Worm (Caenorhabditis elegans) whole organism, dauer: ENCODE results near the gene ZC155.2.

Source experiments
- unc-62 ChIP-seq: sonication (generic microtip); optimal IDR thresholded peaks from 2 replicates; lab custom pipeline; 2017; ENCODE audit warnings: missing biosample characterization, missing genetic modification reagents, missing genetic modification characterization

The ZC155.2 gene

DNA sequence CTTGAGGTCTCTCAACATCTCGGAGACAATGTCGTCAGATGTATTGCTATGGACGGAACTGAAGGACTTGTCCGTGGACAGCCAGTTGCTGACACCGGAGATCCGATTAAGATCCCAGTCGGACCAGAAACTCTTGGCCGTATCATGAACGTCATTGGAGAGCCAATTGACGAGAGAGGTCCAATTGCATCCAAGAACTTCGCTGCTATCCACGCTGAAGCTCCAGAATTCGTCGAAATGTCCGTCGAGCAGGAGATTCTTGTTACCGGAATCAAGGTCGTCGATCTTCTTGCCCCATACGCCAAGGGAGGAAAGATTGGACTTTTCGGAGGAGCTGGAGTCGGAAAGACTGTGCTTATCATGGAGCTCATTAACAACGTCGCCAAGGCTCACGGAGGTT, 10.1 kb downstream of the ZC155.2 start:
- no peak for TF ChIP-seq unc-62 (GFP tag; lab: Kevin White, UChicago)

DNA sequence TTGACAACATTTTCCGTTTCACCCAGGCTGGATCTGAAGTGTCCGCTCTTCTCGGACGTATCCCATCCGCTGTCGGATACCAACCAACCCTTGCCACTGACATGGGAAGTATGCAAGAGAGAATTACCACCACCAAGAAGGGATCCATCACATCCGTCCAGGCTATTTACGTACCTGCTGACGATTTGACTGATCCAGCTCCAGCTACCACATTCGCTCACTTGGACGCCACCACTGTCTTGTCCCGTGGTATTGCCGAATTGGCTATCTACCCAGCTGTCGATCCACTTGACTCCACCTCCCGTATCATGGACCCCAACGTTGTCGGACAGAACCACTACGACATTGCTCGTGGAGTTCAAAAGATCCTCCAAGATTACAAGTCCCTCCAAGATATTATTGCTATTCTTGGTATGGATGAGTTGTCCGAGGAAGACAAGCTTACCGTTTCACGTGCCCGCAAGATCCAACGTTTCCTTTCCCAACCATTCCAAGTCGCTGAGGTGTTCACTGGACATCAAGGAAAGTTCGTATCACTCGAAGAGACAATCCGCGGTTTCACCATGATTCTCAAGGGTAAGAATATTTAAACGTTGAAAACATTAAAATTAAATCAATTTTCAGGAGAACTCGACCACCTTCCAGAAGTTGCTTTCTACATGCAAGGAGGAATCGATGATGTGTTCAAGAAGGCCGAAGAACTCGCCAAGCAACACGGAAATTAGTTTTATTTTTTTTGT, 10.9 kb downstream of the ZC155.2 start:
- no peak for TF ChIP-seq unc-62 (GFP tag; lab: Kevin White, UChicago)

DNA sequence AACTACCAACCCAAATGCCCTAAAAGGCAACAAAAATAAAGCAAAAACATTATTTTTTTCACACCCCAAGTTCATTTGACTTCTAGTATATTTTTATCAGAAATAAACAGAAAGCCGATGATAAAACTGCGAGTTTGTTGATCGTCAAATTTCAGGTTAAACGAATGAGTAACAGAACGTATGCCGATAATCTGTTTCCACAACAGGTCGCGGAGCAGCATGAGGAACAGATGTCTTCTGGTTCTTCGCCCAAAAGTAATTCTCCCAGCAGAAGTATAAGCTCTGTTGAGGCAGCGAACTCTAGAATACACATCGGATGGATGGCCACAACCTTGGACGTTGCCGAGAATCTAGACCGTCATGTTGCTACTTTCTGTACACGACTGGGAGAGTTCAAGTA, 11.6 kb downstream of the ZC155.2 start, which contains the start of gene prmt-5:
Gene prmt-5 (plus strand): TSS at position 141 of the 400 bp plus-strand sequence.
- TF ChIP-seq unc-62 (GFP tag; lab: Kevin White, UChicago), result no peak

DNA sequence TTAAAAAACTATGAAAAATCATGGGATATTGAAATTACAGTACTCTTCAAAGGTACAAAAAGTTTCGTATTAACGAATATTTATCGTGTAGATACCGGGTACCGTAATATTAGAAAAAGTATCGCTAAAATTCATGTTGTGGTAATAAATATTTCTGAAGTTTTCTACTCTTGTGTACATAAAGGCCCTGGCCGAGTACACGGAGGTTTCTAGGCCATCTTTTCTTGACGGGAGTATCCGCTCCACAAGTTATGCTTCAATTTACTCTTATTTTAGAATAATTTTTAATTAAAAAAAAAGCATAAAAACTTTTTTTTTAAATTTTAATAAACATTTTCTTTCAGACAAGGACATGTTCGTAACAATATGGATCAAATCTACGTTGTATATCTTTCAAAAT, 14.4 kb downstream of the ZC155.2 start:
- TF ChIP-seq unc-62 (GFP tag; lab: Kevin White, UChicago), result no peak

DNA sequence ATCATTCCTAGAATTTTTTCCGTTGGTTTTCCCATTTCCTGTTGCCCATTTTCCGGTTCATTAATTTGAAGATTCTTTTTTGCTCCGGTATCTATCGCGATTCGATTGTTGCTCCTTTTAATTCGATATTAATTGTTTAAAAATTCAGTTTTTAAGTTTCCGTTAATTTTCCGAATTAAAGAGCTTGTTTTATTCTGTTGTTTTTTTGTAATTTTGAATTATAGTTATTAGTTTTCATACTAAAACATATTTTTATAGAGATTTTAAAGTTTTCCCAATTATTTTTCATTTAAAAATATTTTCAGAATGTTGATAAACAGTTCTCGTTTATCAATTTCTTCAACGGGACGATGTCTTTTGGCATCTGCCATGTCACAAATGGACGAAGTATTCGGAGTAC, 15.5 kb downstream of the ZC155.2 start, which contains the start of gene mrps-26:
Gene mrps-26 (plus strand): TSS at position 301 of the 400 bp plus-strand sequence.
- no peak for TF ChIP-seq unc-62 (GFP tag; lab: Kevin White, UChicago)

DNA sequence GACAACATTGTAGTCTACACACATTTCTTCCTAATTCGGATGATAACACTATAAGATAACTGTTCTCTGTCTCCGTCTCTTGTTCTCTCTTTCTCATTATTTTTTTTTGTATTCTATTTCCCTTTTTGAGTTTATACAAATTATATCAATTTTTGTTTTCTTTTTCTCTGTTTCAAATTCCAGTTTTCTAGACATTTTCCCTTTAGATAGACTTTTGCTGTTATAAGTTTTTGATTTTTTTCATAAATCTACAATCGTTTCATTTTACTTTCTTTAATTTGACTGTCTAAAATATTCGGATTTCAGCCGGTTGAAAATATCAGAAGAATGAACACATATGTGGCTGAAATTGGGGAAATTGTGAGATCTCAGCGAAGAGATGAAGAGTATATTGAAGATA, 17.3 kb downstream of the ZC155.2 start, which contains the start of gene prx-10:
Gene prx-10 (plus strand): TSS at position 301 of the 400 bp plus-strand sequence.
- no peak for TF ChIP-seq unc-62 (GFP tag; lab: Kevin White, UChicago)

DNA sequence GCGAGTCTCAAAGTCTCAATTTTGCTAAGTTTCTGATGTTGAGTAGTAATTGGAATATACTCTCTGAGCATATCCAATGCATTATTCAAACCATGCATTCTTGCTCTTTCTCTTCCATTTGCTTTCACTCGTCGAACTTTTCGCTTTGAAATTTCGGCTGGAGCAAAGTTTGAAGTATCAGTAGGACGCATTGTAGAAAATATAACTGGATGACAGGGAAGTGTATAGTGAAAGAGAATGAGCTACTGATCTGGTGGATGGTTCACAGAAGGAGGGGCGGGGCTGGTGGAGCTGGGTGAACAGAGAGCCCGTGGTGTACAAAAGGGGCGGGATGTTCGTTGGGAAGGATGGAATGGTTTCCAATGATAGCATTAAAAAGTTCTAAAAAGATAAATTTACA, 23.1 kb downstream of the ZC155.2 start:
- no peak for TF ChIP-seq unc-62 (GFP tag; lab: Kevin White, UChicago)

DNA sequence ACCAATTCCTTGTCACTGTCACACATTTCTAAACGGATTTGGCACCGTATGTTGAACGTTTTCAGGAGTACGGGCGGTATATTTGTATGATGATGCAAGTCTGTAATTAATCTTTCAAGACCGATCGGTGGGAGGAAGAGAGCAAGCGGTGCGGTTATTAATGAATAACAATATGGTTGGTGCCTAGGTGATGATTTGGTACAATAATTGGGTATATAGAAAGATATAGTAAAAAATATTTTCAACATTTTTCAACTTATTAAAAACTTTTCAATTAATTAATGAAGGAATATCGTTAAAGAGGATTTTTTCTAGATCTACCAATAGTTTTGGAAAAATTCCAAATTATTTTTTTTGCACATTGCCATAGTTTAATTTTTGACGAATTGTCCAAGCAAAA, 25.8 kb downstream of the ZC155.2 start, which contains the start of gene cnd-1:
Gene cnd-1 (minus strand): TSS at position 101 of the 400 bp plus-strand sequence.
- TF ChIP-seq unc-62 (GFP tag; lab: Kevin White, UChicago), result no peak

DNA sequence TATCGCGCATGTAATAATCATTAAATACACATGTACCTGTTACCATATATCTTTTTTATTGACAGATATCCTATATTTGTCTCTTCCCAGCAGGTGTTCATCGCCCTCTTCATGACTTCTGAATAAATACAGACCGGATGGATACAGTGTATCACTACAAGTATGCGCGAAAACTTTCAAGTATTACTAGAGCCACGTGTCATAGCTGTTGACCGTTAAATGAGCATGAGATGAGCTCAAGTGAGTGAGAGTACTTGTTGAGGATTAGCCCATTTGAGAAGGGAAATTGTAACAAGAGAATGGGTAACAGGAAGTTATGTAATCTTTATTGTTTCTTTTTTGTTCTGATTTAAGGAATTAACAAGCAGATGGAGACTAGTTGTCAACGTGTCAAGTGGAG, 26.3 kb downstream of the ZC155.2 start:
- TF ChIP-seq unc-62 (GFP tag; lab: Kevin White, UChicago), result no peak

DNA sequence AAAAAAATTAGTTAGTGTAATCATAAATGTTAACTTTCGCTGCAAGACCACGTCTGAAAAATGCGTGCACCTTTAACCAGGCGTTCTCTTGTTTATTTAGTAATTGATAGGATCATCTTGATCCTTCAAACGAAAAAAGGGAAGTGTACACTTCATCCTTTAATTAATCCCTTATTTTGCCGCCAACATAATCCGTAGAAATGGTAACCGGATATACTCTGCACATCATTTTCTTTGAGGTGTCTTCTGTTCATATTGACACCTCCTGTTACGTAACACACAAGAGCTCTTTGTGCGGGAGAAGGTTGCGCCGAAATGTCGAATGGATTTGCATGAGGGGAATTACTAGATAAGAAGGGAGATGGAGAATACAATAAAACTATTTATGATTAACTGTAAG, 29.9 kb downstream of the ZC155.2 start:
- no peak for TF ChIP-seq unc-62 (GFP tag; lab: Kevin White, UChicago)

DNA sequence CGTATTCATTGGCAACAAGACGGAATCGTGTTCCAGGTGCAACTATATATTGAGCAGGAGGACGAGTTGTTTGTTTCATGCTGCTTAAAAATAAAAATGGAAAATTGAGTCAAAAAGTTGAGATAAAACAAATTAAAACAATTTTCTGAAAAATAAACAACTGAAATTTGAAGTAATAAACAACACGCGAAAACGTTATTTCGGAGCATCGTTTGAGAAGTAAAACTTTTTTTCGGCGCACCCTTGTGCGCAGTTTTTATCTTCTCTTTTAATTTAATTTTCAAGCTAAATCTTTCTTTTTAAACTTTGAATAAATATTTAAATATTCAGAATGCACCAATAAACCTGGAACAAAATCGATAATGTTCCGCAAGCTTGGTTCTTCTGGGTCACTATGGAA, 35.3 kb downstream of the ZC155.2 start, which contains the start of the genes sumv-1 and gop-1:
Gene sumv-1 (minus strand): TSS at position 80 of the 400 bp plus-strand sequence.
Gene gop-1 (plus strand): TSS at position 331 of the 400 bp plus-strand sequence.
- TF ChIP-seq unc-62 (GFP tag; lab: Kevin White, UChicago), result no peak

DNA sequence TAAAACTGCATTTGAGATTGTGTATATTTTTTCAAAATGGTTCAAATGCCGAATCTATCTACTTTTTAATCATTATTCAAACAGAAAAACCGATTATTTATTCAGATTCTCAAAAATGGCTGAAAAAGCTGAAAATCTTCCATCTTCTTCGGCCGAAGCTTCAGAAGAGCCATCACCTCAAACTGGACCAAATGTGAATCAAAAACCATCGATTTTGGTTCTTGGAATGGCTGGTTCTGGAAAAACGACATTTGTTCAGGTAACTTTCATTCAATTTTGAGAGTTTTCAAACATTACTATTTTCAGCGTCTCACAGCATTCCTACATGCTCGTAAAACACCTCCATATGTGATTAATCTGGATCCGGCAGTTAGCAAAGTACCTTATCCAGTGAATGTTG, 40.1 kb downstream of the ZC155.2 start, which contains the start of gene gop-2:
Gene gop-2 (plus strand): TSS at position 106 of the 400 bp plus-strand sequence.
- no peak for TF ChIP-seq unc-62 (GFP tag; lab: Kevin White, UChicago)

DNA sequence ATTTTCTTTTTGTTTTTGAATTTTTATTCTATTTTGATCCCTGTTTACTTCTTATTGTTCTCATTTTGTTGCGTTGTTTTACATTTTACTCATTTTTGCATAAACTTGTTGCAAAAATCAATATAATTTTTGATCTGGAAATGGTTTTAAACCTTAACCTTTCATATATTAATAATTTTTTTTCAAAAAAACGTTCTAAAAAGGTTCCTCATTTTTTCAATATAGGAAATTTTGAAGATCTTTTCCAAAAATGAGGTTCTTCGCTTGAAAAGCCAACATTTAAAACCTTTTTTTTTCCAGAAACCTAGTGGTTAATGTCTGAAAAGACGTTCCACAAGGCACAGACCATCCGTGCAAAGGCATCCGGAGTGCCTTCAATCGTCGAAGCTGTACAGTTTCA, 41.6 kb downstream of the ZC155.2 start, which contains the start of gene gop-3:
Gene gop-3 (plus strand): TSS at position 301 of the 400 bp plus-strand sequence.
- no peak for TF ChIP-seq unc-62 (GFP tag; lab: Kevin White, UChicago)

DNA sequence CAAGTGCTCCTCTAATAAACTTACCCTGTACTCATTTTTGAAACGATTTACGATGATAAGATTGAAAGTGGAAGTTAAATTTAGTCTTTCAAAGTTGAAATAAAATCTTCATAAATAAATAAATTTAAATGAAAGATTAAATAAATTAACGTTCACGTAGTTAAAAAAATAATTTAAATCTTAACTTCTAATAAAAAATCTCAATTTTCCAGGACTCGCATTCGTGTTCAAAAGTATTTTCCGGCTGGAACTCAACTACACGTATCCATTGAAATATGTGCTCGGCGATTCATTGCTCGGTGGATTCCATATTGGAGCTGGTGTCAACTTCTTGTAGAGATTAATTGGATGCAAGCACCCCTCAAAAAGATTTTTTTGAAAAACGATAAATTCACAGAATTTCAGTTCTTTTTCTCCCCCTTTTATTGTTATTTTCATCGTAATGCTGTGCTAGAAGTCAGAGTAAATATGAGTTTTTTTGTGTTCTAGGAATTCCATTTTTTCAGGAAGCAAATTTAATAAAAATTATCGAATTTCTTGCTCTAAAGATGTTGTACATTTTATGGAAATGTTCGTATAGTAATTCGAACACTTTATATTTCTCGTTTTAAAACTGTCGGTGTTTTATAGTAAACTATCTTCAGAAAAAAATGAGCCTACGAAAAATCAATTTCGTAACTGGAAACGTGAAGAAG, 44.7 kb downstream of the ZC155.2 start, which contains the start of the genes C34E10.9 and hap-1:
Gene C34E10.9 (minus strand): TSS at position 101 of the 695 bp plus-strand sequence.
Gene hap-1 (plus strand): TSS at position 645 of the 695 bp plus-strand sequence.
- TF ChIP-seq unc-62 (GFP tag; lab: Kevin White, UChicago), result no peak

DNA sequence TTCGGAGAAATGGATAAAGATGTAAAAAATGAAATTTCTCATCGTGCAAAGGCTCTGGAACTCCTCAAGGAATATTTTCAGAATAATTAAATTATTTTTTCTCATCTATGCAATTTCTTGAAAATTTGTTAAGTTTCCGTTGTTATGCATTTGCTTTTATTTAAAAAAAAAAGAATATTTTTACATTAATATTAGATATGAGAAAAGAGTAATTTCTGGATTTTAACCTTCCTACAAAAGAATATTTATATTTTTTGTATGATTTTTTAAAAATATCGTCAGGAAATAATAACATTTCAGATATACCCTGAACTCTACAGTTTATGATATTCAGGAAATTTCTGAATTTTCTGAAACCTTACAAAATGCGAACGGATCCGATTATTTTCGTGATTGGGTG, 46.0 kb downstream of the ZC155.2 start, which contains the start of gene gro-1:
Gene gro-1 (plus strand): TSS at position 301 of the 400 bp plus-strand sequence.
- no peak for TF ChIP-seq unc-62 (GFP tag; lab: Kevin White, UChicago)
